Fruit fly (Drosophila melanogaster) whole organism, pupa: ENCODE measurements around the gene mAChR-C.
A peak's percentile ranks its signal among the peaks of the same experiment; 100 is the strongest.

ENCODE experiments used
- CG10348 ChIP-seq: fragments of 200-800 bp; sonication (Bioruptor generic); IDR thresholded peaks from 2 replicates; pipeline ENCODE4 v1.3.6; 2022; ENCODE audit warnings: missing biosample characterization, missing genetic modification characterization
- CG12605 ChIP-seq: fragments of 200-800 bp; sonication (Bioruptor generic); IDR thresholded peaks from 2 replicates; pipeline ENCODE4 v1.3.6; 2022; ENCODE audit warnings: missing biosample characterization, missing genetic modification characterization
- CG13204 ChIP-seq: fragments of 200-800 bp; sonication (Bioruptor generic); optimal IDR thresholded peaks from 2 replicates; lab custom pipeline; 2018; ENCODE audit warnings: missing biosample characterization, mild to moderate bottlenecking, missing genetic modification characterization, moderate library complexity
- CG14655 ChIP-seq: fragments of 200-800 bp; sonication (Bioruptor generic); optimal IDR thresholded peaks from 3 replicates; lab custom pipeline; 2017; ENCODE audit warnings: mild to moderate bottlenecking, missing biosample characterization, missing genetic modification reagents, missing genetic modification characterization
- CG15710 ChIP-seq: fragments of 200-800 bp; sonication (Bioruptor generic); optimal IDR thresholded peaks from 2 replicates; lab custom pipeline; 2018; ENCODE audit warnings: missing biosample characterization, mild to moderate bottlenecking, missing genetic modification characterization, moderate library complexity
- CG17806 ChIP-seq: fragments of 200-800 bp; sonication (Bioruptor generic); optimal IDR thresholded peaks from 2 replicates; lab custom pipeline; 2018; ENCODE audit warnings: missing biosample characterization, mild to moderate bottlenecking, missing genetic modification characterization, moderate library complexity
- CG32121 ChIP-seq: fragments of 200-800 bp; sonication (Bioruptor generic); IDR thresholded peaks from 2 replicates; pipeline ENCODE4 v1.3.6; 2022; ENCODE audit warnings: missing biosample characterization, missing genetic modification characterization
- CG34367 ChIP-seq: fragments of 200-800 bp; sonication (Bioruptor generic); optimal IDR thresholded peaks from 2 replicates; lab custom pipeline; 2018; ENCODE audit warnings: missing biosample characterization, mild to moderate bottlenecking, missing genetic modification characterization
- CG4496 ChIP-seq: fragments of 200-800 bp; sonication (Bioruptor generic); IDR thresholded peaks from 3 replicates; pipeline ENCODE4 v1.3.6; 2022; ENCODE audit warnings: missing biosample characterization, missing genetic modification characterization
- CG8159 ChIP-seq: fragments of 200-800 bp; sonication (Bioruptor generic); optimal IDR thresholded peaks from 3 replicates; lab custom pipeline; 2018; ENCODE audit warnings: missing biosample characterization, mild to moderate bottlenecking, missing genetic modification characterization, moderate library complexity
- CG8301 ChIP-seq: fragments of 200-800 bp; sonication (Bioruptor generic); optimal IDR thresholded peaks from 2 replicates; lab custom pipeline; 2018; ENCODE audit warnings: missing biosample characterization, mild to moderate bottlenecking, missing genetic modification characterization
- CG9948 ChIP-seq: fragments of 200-800 bp; sonication (Bioruptor generic); optimal IDR thresholded peaks from 2 replicates; lab custom pipeline; 2018; ENCODE audit warnings: missing biosample characterization, mild to moderate bottlenecking, missing genetic modification characterization, moderate library complexity
- D1 ChIP-seq: fragments of 200-800 bp; sonication (Bioruptor generic); optimal IDR thresholded peaks from 2 replicates; lab custom pipeline; 2018; ENCODE audit warnings: missing biosample characterization, mild to moderate bottlenecking, missing genetic modification characterization, moderate library complexity
- EcR ChIP-seq: fragments of 200-800 bp; sonication (Bioruptor generic); optimal IDR thresholded peaks from 3 replicates; lab custom pipeline; 2019; ENCODE audit warnings: missing biosample characterization, missing genetic modification characterization, mild to moderate bottlenecking, moderate library complexity, missing genetic modification reagents
- Ets98B ChIP-seq: fragments of 200-800 bp; sonication (Bioruptor generic); IDR thresholded peaks from 2 replicates; pipeline ENCODE4 v1.3.6; 2022; ENCODE audit warnings: missing biosample characterization, missing genetic modification characterization
- Pif1A ChIP-seq: fragments of 200-800 bp; sonication (Bioruptor generic); optimal IDR thresholded peaks from 3 replicates; lab custom pipeline; 2016; ENCODE audit warnings: missing biosample characterization, missing genetic modification characterization
- Pif1B ChIP-seq: fragments of 200-800 bp; sonication (Bioruptor generic); optimal IDR thresholded peaks from 3 replicates; lab custom pipeline; 2016; ENCODE audit warnings: missing biosample characterization, missing genetic modification characterization
- Snoo ChIP-seq: fragments of 200-800 bp; sonication (Bioruptor generic); optimal IDR thresholded peaks from 3 replicates; lab custom pipeline; 2017; ENCODE audit warnings: missing biosample characterization, mild to moderate bottlenecking, missing genetic modification characterization, inconsistent platforms
- gl ChIP-seq: fragments of 200-800 bp; sonication (Bioruptor generic); optimal IDR thresholded peaks from 2 replicates; lab custom pipeline; 2018; ENCODE audit warnings: missing biosample characterization, mild to moderate bottlenecking, missing genetic modification characterization
- rn ChIP-seq: fragments of 200-800 bp; sonication (Bioruptor generic); IDR thresholded peaks from 2 replicates; pipeline ENCODE4 v1.3.6; 2022; ENCODE audit warnings: missing biosample characterization, missing genetic modification characterization

Gene mAChR-C

dm6 chrX:6832584-6832983, at the start of gene mAChR-C:
TSS of gene mAChR-C (minus strand) at chrX:6832684.
- TF ChIP-seq CG32121: no peak
- TF ChIP-seq CG8301 (tag; lab: Kevin White, UChicago): no peak
- no peak for TF ChIP-seq rn (GFP tag; lab: Robert Waterston, UW)
- TF ChIP-seq Pif1B (GFP tag; lab: Kevin White, UChicago): no peak
- TF ChIP-seq Pif1A (GFP tag; lab: Kevin White, UChicago): no peak
- no peak for TF ChIP-seq CG13204 (GFP tag; lab: Kevin White, UChicago)
- no peak for TF ChIP-seq Ets98B (GFP tag; lab: Robert Waterston, UW)
- TF ChIP-seq D1: no peak
- TF ChIP-seq CG10348: no peak
- no peak for TF ChIP-seq CG4496 (GFP tag; lab: Robert Waterston, UW)
- TF ChIP-seq CG14655 (GFP tag; lab: Kevin White, UChicago): no peak
- no peak for TF ChIP-seq CG34367

- peak; percentile 3 for TF ChIP-seq CG13204 (GFP tag; lab: Kevin White, UChicago)
- TF ChIP-seq Pif1B (GFP tag; lab: Kevin White, UChicago): no peak
Observed at dm6 chrX:6876343-6876742, 43.9 kb upstream of the mAChR-C start.

dm6 chrX:6875773-6876172, 43.3 kb upstream of the mAChR-C start:
- no peak for TF ChIP-seq rn (GFP tag; lab: Robert Waterston, UW)
- no peak for TF ChIP-seq Snoo (tag; lab: Kevin White, UChicago)
- no peak for TF ChIP-seq CG9948 (tag; lab: Kevin White, UChicago)
- TF ChIP-seq Pif1A (GFP tag; lab: Kevin White, UChicago): no peak
- TF ChIP-seq CG15710 (tag; lab: Kevin White, UChicago): no peak
- TF ChIP-seq CG17806 (tag; lab: Kevin White, UChicago): no peak
- no peak for TF ChIP-seq D1
- TF ChIP-seq CG8301 (tag; lab: Kevin White, UChicago): no peak
- no peak for TF ChIP-seq CG4496 (GFP tag; lab: Robert Waterston, UW)
- TF ChIP-seq Pif1B (GFP tag; lab: Kevin White, UChicago): no peak
- TF ChIP-seq EcR (GFP tag; lab: Kevin White, UChicago): no peak
- no peak for TF ChIP-seq CG14655 (GFP tag; lab: Kevin White, UChicago)

DNA sequence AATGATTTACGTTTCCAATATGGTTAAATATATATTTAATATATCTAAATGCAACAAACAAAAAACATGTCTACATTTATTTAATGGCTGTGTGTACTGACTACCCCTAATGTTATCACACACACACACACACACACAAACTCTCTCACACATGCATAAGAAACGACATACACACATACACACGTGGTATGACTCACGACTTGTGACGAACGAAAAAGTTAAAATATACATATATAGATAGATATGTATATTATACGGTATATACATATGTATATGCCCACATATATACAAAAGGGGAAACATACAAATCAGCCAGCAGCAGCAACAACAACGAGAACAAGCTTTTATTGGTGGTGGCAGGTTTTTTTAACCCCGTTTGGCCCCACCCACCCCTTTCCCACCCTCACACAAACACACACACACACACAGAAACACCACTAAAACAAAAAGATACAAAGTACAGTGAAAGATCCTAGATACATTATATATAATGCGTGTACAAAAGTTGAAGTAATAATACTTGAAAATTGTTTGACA, 42.5 kb upstream of the mAChR-C start:
- no peak for TF ChIP-seq CG12605 (GFP tag; lab: Robert Waterston, UW)
- peak; percentile 3 for TF ChIP-seq EcR (GFP tag; lab: Kevin White, UChicago)
- TF ChIP-seq CG8301 (tag; lab: Kevin White, UChicago): no peak
- TF ChIP-seq CG15710 (tag; lab: Kevin White, UChicago): peak; percentile 3

dm6 chrX:6871746-6872145, 39.3 kb upstream of the mAChR-C start:
- no peak for TF ChIP-seq CG8301 (tag; lab: Kevin White, UChicago)
- 0 out of 2 replicates have a peak, but pooled peaks have one; percentile 17 for TF ChIP-seq CG12605 (GFP tag; lab: Robert Waterston, UW)

DNA sequence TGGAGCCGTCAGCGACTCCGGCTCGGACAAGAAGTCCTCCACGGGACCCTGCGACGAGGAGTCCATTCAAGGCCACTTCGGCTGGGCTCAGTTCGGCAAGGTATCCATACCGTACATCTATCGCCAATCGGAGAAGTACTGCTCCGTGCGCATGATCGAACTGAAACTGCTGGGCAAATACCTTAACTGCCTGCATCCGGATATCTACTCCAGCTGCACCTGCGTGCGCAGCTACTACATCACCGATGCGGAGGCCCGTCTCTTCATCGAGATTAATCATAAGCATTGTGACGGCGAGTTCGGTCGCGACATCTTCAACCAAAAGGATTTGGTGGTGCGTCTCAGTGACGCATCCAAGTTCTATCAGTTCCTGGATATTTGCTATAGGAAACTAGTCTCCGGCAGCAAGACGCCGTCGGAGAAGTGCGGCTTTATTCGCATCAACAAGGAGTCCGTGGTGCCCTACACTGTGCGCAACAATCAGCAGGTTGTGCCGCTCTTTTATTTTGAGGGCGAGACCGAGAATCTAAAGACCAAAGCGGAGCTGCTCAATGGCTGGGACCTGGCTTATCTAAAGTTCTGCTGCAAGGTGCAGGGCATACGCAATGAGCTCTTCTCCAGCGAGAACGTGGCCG, 37.4 kb upstream of the mAChR-C start:
- no peak for TF ChIP-seq rn (GFP tag; lab: Robert Waterston, UW)
- TF ChIP-seq CG13204 (GFP tag; lab: Kevin White, UChicago): no peak
- TF ChIP-seq Pif1A (GFP tag; lab: Kevin White, UChicago): no peak
- TF ChIP-seq gl (tag; lab: Kevin White, UChicago): no peak
- no peak for TF ChIP-seq CG8301 (tag; lab: Kevin White, UChicago)
- TF ChIP-seq CG17806 (tag; lab: Kevin White, UChicago): no peak
- TF ChIP-seq Ets98B (GFP tag; lab: Robert Waterston, UW): no peak
- no peak for TF ChIP-seq CG9948 (tag; lab: Kevin White, UChicago)
- no peak for TF ChIP-seq CG34367
- TF ChIP-seq CG15710 (tag; lab: Kevin White, UChicago): no peak
- TF ChIP-seq CG8159 (tag; lab: Kevin White, UChicago): no peak
- TF ChIP-seq EcR (GFP tag; lab: Kevin White, UChicago): no peak
- no peak for TF ChIP-seq CG4496 (GFP tag; lab: Robert Waterston, UW)
